Fruit fly (Drosophila melanogaster): ENCODE data around the gene esc.

dm6 chr2L:11806022-11806700 is 23.0 kb downstream of the esc start:
- TF ChIP-seq CG11294 (GFP tag; IDR thresholded peaks at IDR 0.05) (no peak), CG15336 (GFP tag; IDR thresholded peaks at IDR 0.05) (no peak), Gug (GFP tag; IDR thresholded peaks at IDR 0.05) (no peak)
